ENCODE assay signal across 1 fruit fly cellular context in genomic region chr3L:20004442-20004869, dm6.
A peak's percentile ranks its signal among the peaks of the same experiment; 100 is the strongest.
TF ChIP-seq lines count a peak whose summit lies in the region.

No protein-coding gene starts in this region.

TF ChIP-seq in whole organism, embryonic, 481 proteins besides CTCF, POLR2A, EP300 and RAD21 (continued from another document):
- TF ChIP-seq Nf-YC (tag; optimal IDR thresholded peaks at IDR 0.05; lab: Kevin White, UChicago) = peak; percentile 41
- no peak for TF ChIP-seq CG17568 (GFP tag; optimal IDR thresholded peaks at IDR 0.05; lab: Kevin White, UChicago)
- TF ChIP-seq CG8281 (tag; optimal IDR thresholded peaks at IDR 0.05; lab: Kevin White, UChicago) = no peak
- TF ChIP-seq MESR4 (GFP tag; optimal IDR thresholded peaks at IDR 0.05; lab: Kevin White, UChicago) = no peak
- TF ChIP-seq mirr (GFP tag; optimal IDR thresholded peaks at IDR 0.05; lab: Kevin White, UChicago) = peak; percentile 8
- peak; percentile 31 for TF ChIP-seq CG12391 (tag; optimal IDR thresholded peaks at IDR 0.05; lab: Kevin White, UChicago)
- peak; percentile 58 for TF ChIP-seq CG10267 (tag; optimal IDR thresholded peaks at IDR 0.05; lab: Kevin White, UChicago)
- peak; percentile 41 for TF ChIP-seq CG12659 (GFP tag; optimal IDR thresholded peaks at IDR 0.05; lab: Kevin White, UChicago)
- no peak for TF ChIP-seq HLH4C (GFP tag; IDR thresholded peaks at IDR 0.05; lab: Robert Waterston, UW; ENCODE audit: partially characterized antibody)
- TF ChIP-seq hbn (GFP tag; IDR thresholded peaks at IDR 0.05; lab: Robert Waterston, UW; ENCODE audit: partially characterized antibody) = peak; percentile 37; the same call in 1 of the 2 replicates
- TF ChIP-seq CG1602 (GFP tag; optimal IDR thresholded peaks at IDR 0.05; lab: Kevin White, UChicago) = no peak
- TF ChIP-seq nmo (GFP tag; optimal IDR thresholded peaks at IDR 0.05; lab: Kevin White, UChicago) = peak; percentile 1
- TF ChIP-seq CG17612 (GFP tag; IDR thresholded peaks at IDR 0.05; lab: Robert Waterston, UW) = no peak
- no peak for TF ChIP-seq Atf3 (GFP tag; optimal IDR thresholded peaks at IDR 0.05; lab: Kevin White, UChicago)
- no peak for TF ChIP-seq Nf-YA (GFP tag; IDR thresholded peaks at IDR 0.05; lab: Robert Waterston, UW)
- peak; percentile 16 for TF ChIP-seq twi (tag; optimal IDR thresholded peaks at IDR 0.05; lab: Kevin White, UChicago)
- no peak for TF ChIP-seq Elba2 (GFP tag; optimal IDR thresholded peaks at IDR 0.05; lab: Kevin White, UChicago)
- peak; percentile 49; the same call in 2 of the 3 replicates for TF ChIP-seq Opbp (GFP tag; IDR thresholded peaks at IDR 0.05; lab: Robert Waterston, UW; ENCODE audit: partially characterized antibody)
- no peak for TF ChIP-seq hkb (optimal IDR thresholded peaks at IDR 0.05; lab: Kevin White, UChicago)
- TF ChIP-seq hkb (GFP tag; IDR thresholded peaks at IDR 0.05; lab: Robert Waterston, UW) = peak; percentile 13; the same call in 1 of the 2 replicates
- peak; percentile 4 for TF ChIP-seq Spps (tag; optimal IDR thresholded peaks at IDR 0.05; lab: Kevin White, UChicago)
- TF ChIP-seq D19A (tag; optimal IDR thresholded peaks at IDR 0.05; lab: Kevin White, UChicago) = peak; percentile 19
- no peak for TF ChIP-seq CG12744 (GFP tag; optimal IDR thresholded peaks at IDR 0.05; lab: Kevin White, UChicago)
- TF ChIP-seq Xrp1 (GFP tag; IDR thresholded peaks at IDR 0.05; lab: Robert Waterston, UW) = peak; percentile 30; the same call in 1 of the 2 replicates
- peak; percentile 45 for TF ChIP-seq CG18011 (GFP tag; optimal IDR thresholded peaks at IDR 0.05; lab: Kevin White, UChicago)
- peak; percentile 12 for TF ChIP-seq NfI (GFP tag; optimal IDR thresholded peaks at IDR 0.05; lab: Kevin White, UChicago)
- TF ChIP-seq CG2875 (GFP tag; optimal IDR thresholded peaks at IDR 0.05; lab: Kevin White, UChicago) = peak; percentile 14
- no peak for TF ChIP-seq dysf (GFP tag; IDR thresholded peaks at IDR 0.05; lab: Robert Waterston, UW)
- peak; percentile 9 for TF ChIP-seq tap (tag; optimal IDR thresholded peaks at IDR 0.05; lab: Kevin White, UChicago)
- TF ChIP-seq CG1832 (GFP tag; optimal IDR thresholded peaks at IDR 0.05; lab: Kevin White, UChicago) = no peak
- no peak for TF ChIP-seq Six4 (GFP tag; optimal IDR thresholded peaks at IDR 0.05; lab: Kevin White, UChicago)
- peak; percentile 60 for TF ChIP-seq CG2712 (tag; optimal IDR thresholded peaks at IDR 0.05; lab: Kevin White, UChicago)
- TF ChIP-seq BEAF-32 (GFP tag; optimal IDR thresholded peaks at IDR 0.05; lab: Kevin White, UChicago) = peak; percentile 62
- no peak for TF ChIP-seq Neu2 (GFP tag; optimal IDR thresholded peaks at IDR 0.05; lab: Kevin White, UChicago; ENCODE audit: borderline replicate concordance)
- no peak for TF ChIP-seq oc (tag; optimal IDR thresholded peaks at IDR 0.05; lab: Kevin White, UChicago)
- peak; percentile 96 for TF ChIP-seq abd-A (tag; optimal IDR thresholded peaks at IDR 0.05; lab: Kevin White, UChicago)
- TF ChIP-seq CG18262 (tag; optimal IDR thresholded peaks at IDR 0.05; lab: Kevin White, UChicago) = peak; percentile 37
- TF ChIP-seq Dp (GFP tag; optimal IDR thresholded peaks at IDR 0.05; lab: Kevin White, UChicago) = peak; percentile 4
- peak; percentile 15 for TF ChIP-seq dmrt99B (tag; optimal IDR thresholded peaks at IDR 0.05; lab: Kevin White, UChicago)
- TF ChIP-seq Lhr (GFP tag; optimal IDR thresholded peaks at IDR 0.05; lab: Kevin White, UChicago) = peak; percentile 54
- no peak for TF ChIP-seq CG14050 (GFP tag; IDR thresholded peaks at IDR 0.05; lab: Robert Waterston, UW)
- TF ChIP-seq Med (GFP tag; lab: Kevin White, UChicago) = peak; percentile 75
- TF ChIP-seq stwl (tag; optimal IDR thresholded peaks at IDR 0.05; lab: Kevin White, UChicago) = peak; percentile 44
- TF ChIP-seq CG10979 (tag; optimal IDR thresholded peaks at IDR 0.05; lab: Kevin White, UChicago) = peak; percentile 46
- TF ChIP-seq ATbp (GFP tag; optimal IDR thresholded peaks at IDR 0.05; lab: Kevin White, UChicago) = peak; percentile 24
- TF ChIP-seq unpg (GFP tag; optimal IDR thresholded peaks at IDR 0.05; lab: Kevin White, UChicago) = peak; percentile 20
- TF ChIP-seq CG33557 (GFP tag; optimal IDR thresholded peaks at IDR 0.05; lab: Kevin White, UChicago) = peak; percentile 23
- TF ChIP-seq bbx (GFP tag; IDR thresholded peaks at IDR 0.05; lab: Robert Waterston, UW; ENCODE audit: partially characterized antibody) = peak; percentile 71
- TF ChIP-seq Deaf1 (tag; optimal IDR thresholded peaks at IDR 0.05; lab: Kevin White, UChicago) = no peak
- TF ChIP-seq Dll (GFP tag; IDR thresholded peaks at IDR 0.05; lab: Robert Waterston, UW; ENCODE audit: partially characterized antibody) = peak; percentile 60; the same call in 3 of the 4 replicates
- no peak; the same call in 2 of the 3 replicates for TF ChIP-seq Doc3 (GFP tag; IDR thresholded peaks at IDR 0.05; lab: Robert Waterston, UW; ENCODE audit: partially characterized antibody)
- no peak for TF ChIP-seq CG7786 (GFP tag; optimal IDR thresholded peaks at IDR 0.05; lab: Kevin White, UChicago)
- no peak for TF ChIP-seq CG3163 (GFP tag; optimal IDR thresholded peaks at IDR 0.05; lab: Kevin White, UChicago)
- peak; percentile 36 for TF ChIP-seq CoRest (tag; optimal IDR thresholded peaks at IDR 0.05; lab: Kevin White, UChicago)
- no peak for TF ChIP-seq CG32767 (GFP tag; IDR thresholded peaks at IDR 0.05; lab: Robert Waterston, UW)
- no peak for TF ChIP-seq CG6175 (GFP tag; IDR thresholded peaks at IDR 0.05; lab: Robert Waterston, UW)
- TF ChIP-seq sd (tag; optimal IDR thresholded peaks at IDR 0.05; lab: Kevin White, UChicago) = peak; percentile 88
- TF ChIP-seq fu2 (GFP tag; optimal IDR thresholded peaks at IDR 0.05; lab: Kevin White, UChicago) = no peak
- peak; percentile 56 for TF ChIP-seq Scr (GFP tag; IDR thresholded peaks at IDR 0.05; lab: Robert Waterston, UW; ENCODE audit: partially characterized antibody)
- TF ChIP-seq kay (GFP tag; optimal IDR thresholded peaks at IDR 0.05; lab: Kevin White, UChicago) = no peak
- TF ChIP-seq CG6254 (GFP tag; optimal IDR thresholded peaks at IDR 0.05; lab: Kevin White, UChicago) = peak; percentile 57
- peak; percentile 62; the same call in 1 of the 3 replicates for TF ChIP-seq CG16813 (GFP tag; IDR thresholded peaks at IDR 0.05; lab: Robert Waterston, UW; ENCODE audit: partially characterized antibody)
- no peak for TF ChIP-seq ttk (GFP tag; IDR thresholded peaks at IDR 0.05; lab: Robert Waterston, UW)
- TF ChIP-seq Atf-2 (GFP tag; optimal IDR thresholded peaks at IDR 0.05; lab: Kevin White, UChicago) = no peak
- peak in 1 of 2 experiments; percentile 37 for TF ChIP-seq Hr51 (GFP tag; optimal IDR thresholded peaks at IDR 0.05; lab: Kevin White, UChicago)
- TF ChIP-seq CG6854 (GFP tag; optimal IDR thresholded peaks at IDR 0.05; lab: Kevin White, UChicago) = no peak
- TF ChIP-seq D (optimal IDR thresholded peaks at IDR 0.05; lab: Kevin White, UChicago) = no peak
- TF ChIP-seq D (GFP tag; optimal IDR thresholded peaks at IDR 0.05; lab: Kevin White, UChicago) = no peak
- peak; percentile 28 for TF ChIP-seq CG15514 (GFP tag; optimal IDR thresholded peaks at IDR 0.05; lab: Kevin White, UChicago)
- no peak for TF ChIP-seq CG15479 (GFP tag; optimal IDR thresholded peaks at IDR 0.05; lab: Kevin White, UChicago)
- TF ChIP-seq nerfin-1 (tag; optimal IDR thresholded peaks at IDR 0.05; lab: Kevin White, UChicago) = peak; percentile 74
- peak; percentile 33 for TF ChIP-seq lbe (GFP tag; optimal IDR thresholded peaks at IDR 0.05; lab: Kevin White, UChicago)
- TF ChIP-seq onecut (GFP tag; IDR thresholded peaks at IDR 0.05; lab: Robert Waterston, UW) = peak; percentile 93
- TF ChIP-seq CG30020 (tag; optimal IDR thresholded peaks at IDR 0.05; lab: Kevin White, UChicago) = peak; percentile 28
- 0 out of 2 replicates have a peak, but pooled peaks have one; percentile 10 for TF ChIP-seq tna (GFP tag; IDR thresholded peaks at IDR 0.05; lab: Robert Waterston, UW; ENCODE audit: partially characterized antibody)
- TF ChIP-seq knrl (GFP tag; IDR thresholded peaks at IDR 0.05; lab: Robert Waterston, UW; ENCODE audit: partially characterized antibody) = peak; percentile 58; the same call in 1 of the 3 replicates
- peak; percentile 7 for TF ChIP-seq nau (GFP tag; optimal IDR thresholded peaks at IDR 0.05; lab: Kevin White, UChicago)
- TF ChIP-seq unc-4 (GFP tag; IDR thresholded peaks at IDR 0.05; lab: Robert Waterston, UW; ENCODE audit: partially characterized antibody) = peak; percentile 55; the same call in 1 of the 2 replicates
- no peak for TF ChIP-seq tio (GFP tag; optimal IDR thresholded peaks at IDR 0.05; lab: Kevin White, UChicago)
- 0 out of 2 replicates have a peak, but pooled peaks have one; percentile 47 for TF ChIP-seq CG42726 (GFP tag; IDR thresholded peaks at IDR 0.05; lab: Robert Waterston, UW; ENCODE audit: partially characterized antibody)
- TF ChIP-seq amos (GFP tag; IDR thresholded peaks at IDR 0.05; lab: Robert Waterston, UW; ENCODE audit: partially characterized antibody) = peak; percentile 60; the same call in 1 of the 2 replicates
- peak; percentile 61 for TF ChIP-seq pita (GFP tag; optimal IDR thresholded peaks at IDR 0.05; lab: Kevin White, UChicago)
- peak; percentile 25 for TF ChIP-seq CG2116 (GFP tag; optimal IDR thresholded peaks at IDR 0.05; lab: Kevin White, UChicago)
- no peak for TF ChIP-seq cad (GFP tag; optimal IDR thresholded peaks at IDR 0.05; lab: Kevin White, UChicago)
- TF ChIP-seq CG2202 (tag; optimal IDR thresholded peaks at IDR 0.05; lab: Kevin White, UChicago) = peak; percentile 18
- no peak for TF ChIP-seq seq (GFP tag; IDR thresholded peaks at IDR 0.05; lab: Robert Waterston, UW)
- TF ChIP-seq eve (GFP tag; optimal IDR thresholded peaks at IDR 0.05; lab: Kevin White, UChicago) = peak in 1 of 2 experiments; percentile 65
- no peak for TF ChIP-seq salm (tag; optimal IDR thresholded peaks at IDR 0.05; lab: Kevin White, UChicago)
- peak; percentile 2 for TF ChIP-seq BtbVII (GFP tag; optimal IDR thresholded peaks at IDR 0.05; lab: Kevin White, UChicago)
- TF ChIP-seq CG17328 (GFP tag; IDR thresholded peaks at IDR 0.05; lab: Robert Waterston, UW) = 0 out of 2 replicates have a peak, but pooled peaks have one; percentile 24
- no peak for TF ChIP-seq ham (GFP tag; IDR thresholded peaks at IDR 0.05; lab: Robert Waterston, UW)
- peak; percentile 50 for TF ChIP-seq CG14710 (tag; optimal IDR thresholded peaks at IDR 0.05; lab: Kevin White, UChicago)
- peak; percentile 56; the same call in 2 of the 3 replicates for TF ChIP-seq ci (GFP tag; IDR thresholded peaks at IDR 0.05; lab: Robert Waterston, UW)
- TF ChIP-seq CG13424 (tag; optimal IDR thresholded peaks at IDR 0.05; lab: Kevin White, UChicago) = peak; percentile 38
- TF ChIP-seq CG13894 (tag; optimal IDR thresholded peaks at IDR 0.05; lab: Kevin White, UChicago) = peak; percentile 89
- peak in 1 of 2 experiments; percentile 4 for TF ChIP-seq Eip74EF (GFP tag; optimal IDR thresholded peaks at IDR 0.05; lab: Kevin White, UChicago)
- peak; percentile 13 for TF ChIP-seq PHDP (tag; optimal IDR thresholded peaks at IDR 0.05; lab: Kevin White, UChicago)
- TF ChIP-seq CG7963 (GFP tag; IDR thresholded peaks at IDR 0.05; lab: Robert Waterston, UW; ENCODE audit: partially characterized antibody) = no peak
- peak; percentile 25 for TF ChIP-seq gfzf (GFP tag; optimal IDR thresholded peaks at IDR 0.05; lab: Kevin White, UChicago)
- TF ChIP-seq tin (GFP tag; optimal IDR thresholded peaks at IDR 0.05; lab: Kevin White, UChicago) = no peak
- TF ChIP-seq CG17361 (GFP tag; IDR thresholded peaks at IDR 0.05; lab: Robert Waterston, UW) = no peak; the same call in 2 of the 3 replicates
- TF ChIP-seq CG31365 (tag; optimal IDR thresholded peaks at IDR 0.05; lab: Kevin White, UChicago) = no peak
- TF ChIP-seq Vsx1 (GFP tag; optimal IDR thresholded peaks at IDR 0.05; lab: Kevin White, UChicago) = peak; percentile 69
- peak; percentile 30 for TF ChIP-seq CG15696 (tag; optimal IDR thresholded peaks at IDR 0.05; lab: Kevin White, UChicago)
- TF ChIP-seq stc (GFP tag; IDR thresholded peaks at IDR 0.05; lab: Robert Waterston, UW) = peak; percentile 36; the same call in 1 of the 2 replicates
- no peak for TF ChIP-seq CG13775 (GFP tag; optimal IDR thresholded peaks at IDR 0.05; lab: Kevin White, UChicago)
- TF ChIP-seq CG17829 (tag; optimal IDR thresholded peaks at IDR 0.05; lab: Kevin White, UChicago) = peak; percentile 61
- TF ChIP-seq pzg (GFP tag; optimal IDR thresholded peaks at IDR 0.05; lab: Kevin White, UChicago) = peak; percentile 4
- TF ChIP-seq vvl (GFP tag; IDR thresholded peaks at IDR 0.05; lab: Robert Waterston, UW) = peak; percentile 79; the same call in 1 of the 2 replicates
- TF ChIP-seq inv (GFP tag; IDR thresholded peaks at IDR 0.05; lab: Robert Waterston, UW; ENCODE audit: partially characterized antibody) = peak; percentile 23; the same call in 1 of the 2 replicates
TF ChIP-seq in whole organism, embryonic: peak in this region for 89.
